Worm (Caenorhabditis elegans) whole organism, L2 larva: Measurements from ENCODE around the gene actl-1.

Source experiments
- C34F6.9 ChIP-seq: fragments of 150-350 bp; optimal IDR thresholded peaks from 2 replicates; lab custom pipeline; 2014; ENCODE audit warnings: missing biosample characterization, missing genetic modification characterization
- F13H6.1 ChIP-seq: sonication (generic microtip); optimal IDR thresholded peaks from 2 replicates; lab custom pipeline; 2016; ENCODE audit warnings: missing genetic modification characterization, missing compliant biosample characterization
- ZK546.5 ChIP-seq: sonication (generic microtip); optimal IDR thresholded peaks from 2 replicates; lab custom pipeline; 2017; ENCODE audit warnings: missing biosample characterization, missing genetic modification characterization
- aly-2 ChIP-seq: fragments of 150-350 bp; optimal IDR thresholded peaks from 2 replicates; lab custom pipeline; 2014; ENCODE audit warnings: missing biosample characterization, missing genetic modification characterization
- ama-1 ChIP-seq: fragments of 150-350 bp; optimal IDR thresholded peaks from 2 replicates; lab custom pipeline; 2018; ENCODE audit warnings: inconsistent platforms
- blmp-1 ChIP-seq: sonication (generic microtip); optimal IDR thresholded peaks from 2 replicates; lab custom pipeline; 2017; ENCODE audit warnings: missing genetic modification characterization, mild to moderate bottlenecking, missing compliant biosample characterization, antibody characterized with exemption, moderate library complexity; ENCODE audit not compliant: insufficient read depth
- ceh-82 ChIP-seq: fragments of 150-350 bp; optimal IDR thresholded peaks from 2 replicates; lab custom pipeline; 2014; ENCODE audit warnings: missing biosample characterization, missing genetic modification characterization
- dmd-4 ChIP-seq: sonication (generic microtip); optimal IDR thresholded peaks from 2 replicates; lab custom pipeline; 2017; ENCODE audit warnings: missing biosample characterization, missing genetic modification characterization
- egl-27 ChIP-seq: sonication (generic microtip); optimal IDR thresholded peaks from 3 replicates; lab custom pipeline; 2017; ENCODE audit warnings: missing biosample characterization, missing genetic modification reagents, missing genetic modification characterization
- elt-1 ChIP-seq: fragments of 150-350 bp; optimal IDR thresholded peaks from 2 replicates; lab custom pipeline; 2014; ENCODE audit warnings: missing biosample characterization, missing genetic modification characterization
- fos-1 ChIP-seq: fragments of 150-350 bp; optimal IDR thresholded peaks from 2 replicates; lab custom pipeline; 2014; ENCODE audit warnings: missing biosample characterization, missing genetic modification characterization
- gmeb-1 ChIP-seq: fragments of 150-350 bp; optimal IDR thresholded peaks from 2 replicates; lab custom pipeline; 2014; ENCODE audit warnings: missing biosample characterization, missing genetic modification characterization
- lin-11 ChIP-seq: fragments of 150-350 bp; sonication (generic microtip); optimal IDR thresholded peaks from 2 replicates; lab custom pipeline; 2014; ENCODE audit warnings: missing biosample characterization, missing genetic modification characterization, inconsistent platforms, mixed read lengths
- lin-13 ChIP-seq: fragments of 150-350 bp; optimal IDR thresholded peaks from 2 replicates; lab custom pipeline; 2014; ENCODE audit warnings: missing biosample characterization, missing genetic modification reagents, missing genetic modification characterization
- lin-39 ChIP-seq: fragments of 150-350 bp; optimal IDR thresholded peaks from 2 replicates; lab custom pipeline; 2014; ENCODE audit warnings: missing biosample characterization, missing genetic modification reagents, missing genetic modification characterization
- lsy-2 ChIP-seq, 2 experiments: fragments of 150-350 bp in 1 of 2; sonication (generic microtip) in 1 of 2; optimal IDR thresholded peaks; 2 replicates each; lab custom pipeline; 2014 to 2017; ENCODE audit warnings: missing biosample characterization in 2 of 2, missing genetic modification characterization in 2 of 2
- mbf-1 ChIP-seq: sonication (generic microtip); optimal IDR thresholded peaks from 2 replicates; lab custom pipeline; 2017; ENCODE audit warnings: missing biosample characterization, missing genetic modification characterization
- mdl-1 ChIP-seq, 2 experiments: fragments of 150-350 bp in 1 of 2; sonication (generic microtip) in 1 of 2; optimal IDR thresholded peaks; 2 replicates each; lab custom pipeline; 2017; ENCODE audit warnings: missing biosample characterization in 2 of 2, missing genetic modification characterization in 2 of 2
- nhr-10 ChIP-seq: sonication (generic microtip); optimal IDR thresholded peaks from 2 replicates; lab custom pipeline; 2017; ENCODE audit warnings: missing biosample characterization, missing genetic modification characterization
- nhr-12 ChIP-seq: fragments of 150-350 bp; optimal IDR thresholded peaks from 2 replicates; lab custom pipeline; 2014; ENCODE audit warnings: missing biosample characterization, missing genetic modification characterization
- nhr-129 ChIP-seq: fragments of 150-350 bp; optimal IDR thresholded peaks from 2 replicates; lab custom pipeline; 2014; ENCODE audit warnings: missing biosample characterization, missing genetic modification characterization
- nhr-21 ChIP-seq: fragments of 150-350 bp; optimal IDR thresholded peaks from 2 replicates; lab custom pipeline; 2014; ENCODE audit warnings: missing biosample characterization, missing genetic modification characterization
- nhr-237 ChIP-seq: fragments of 150-350 bp; optimal IDR thresholded peaks from 2 replicates; lab custom pipeline; 2014; ENCODE audit warnings: missing biosample characterization, missing genetic modification characterization
- nhr-25 ChIP-seq: fragments of 150-350 bp; sonication (generic microtip); optimal IDR thresholded peaks from 3 replicates; lab custom pipeline; 2014; ENCODE audit warnings: missing biosample characterization, missing genetic modification characterization
- nhr-6 ChIP-seq: fragments of 150-350 bp; optimal IDR thresholded peaks from 2 replicates; lab custom pipeline; 2014; ENCODE audit warnings: missing biosample characterization, missing genetic modification characterization
- nhr-77 ChIP-seq: fragments of 150-350 bp; optimal IDR thresholded peaks from 2 replicates; lab custom pipeline; 2014; ENCODE audit warnings: missing biosample characterization, missing genetic modification characterization
- peb-1 ChIP-seq: fragments of 150-350 bp; optimal IDR thresholded peaks from 2 replicates; lab custom pipeline; 2014; ENCODE audit warnings: missing biosample characterization, missing genetic modification characterization
- skn-1 ChIP-seq: sonication (generic microtip); optimal IDR thresholded peaks from 2 replicates; lab custom pipeline; 2017; ENCODE audit warnings: missing biosample characterization, missing genetic modification characterization
- sma-3 ChIP-seq: sonication (generic microtip); optimal IDR thresholded peaks from 2 replicates; lab custom pipeline; 2016; ENCODE audit warnings: missing genetic modification reagents, missing genetic modification characterization, missing compliant biosample characterization
- sma-9 ChIP-seq, 2 experiments: fragments of 150-350 bp in 1 of 2; sonication (generic microtip) in 1 of 2; optimal IDR thresholded peaks; 2 replicates each; lab custom pipeline; 2014 to 2016; ENCODE audit warnings: missing genetic modification characterization in 2 of 2, mild to moderate bottlenecking in 1 of 2, missing biosample characterization in 1 of 2, missing compliant biosample characterization in 1 of 2, missing genetic modification reagents in 1 of 2, moderate library complexity in 1 of 2
- unc-55 ChIP-seq: fragments of 150-350 bp; sonication (generic microtip); optimal IDR thresholded peaks from 3 replicates; lab custom pipeline; 2014; ENCODE audit warnings: missing biosample characterization, missing genetic modification reagents, missing genetic modification characterization
- unc-62 ChIP-seq: fragments of 150-350 bp; optimal IDR thresholded peaks from 2 replicates; lab custom pipeline; 2014; ENCODE audit warnings: missing biosample characterization, missing genetic modification reagents, missing genetic modification characterization
- zag-1 ChIP-seq: fragments of 150-350 bp; optimal IDR thresholded peaks from 2 replicates; lab custom pipeline; 2014; ENCODE audit warnings: missing biosample characterization, missing genetic modification characterization
- ztf-1 ChIP-seq: fragments of 200-800 bp; sonication (Bioruptor generic); conservative IDR thresholded peaks from 2 replicates; pipeline ENCODE4 v1.3.6; 2022; ENCODE audit warnings: missing genetic modification characterization, missing compliant biosample characterization
- ztf-11 ChIP-seq: sonication (generic microtip); optimal IDR thresholded peaks from 2 replicates; lab custom pipeline; 2017; ENCODE audit warnings: missing biosample characterization, missing genetic modification characterization
- ztf-4 ChIP-seq: fragments of 150-350 bp; optimal IDR thresholded peaks from 2 replicates; lab custom pipeline; 2014; ENCODE audit warnings: missing biosample characterization, missing genetic modification characterization

The actl-1 gene

ce11 chrX:6505662-6506061 lies 6.0 kb upstream of the actl-1 start, which contains the start of gene glr-8:
TSS of gene glr-8 (plus strand) at chrX:6505980.
- TF ChIP-seq mdl-1 (tag; optimal IDR thresholded peaks at IDR 0.05; lab: Kevin White, UChicago) (no peak), nhr-237 (tag; lab: Kevin White, UChicago) (no peak), ceh-82 (tag; lab: Kevin White, UChicago) (no peak), skn-1 (no peak), egl-27 (no peak), ztf-4 (no peak), nhr-10 (tag; lab: Kevin White, UChicago) (no peak), ztf-11 (tag; lab: Kevin White, UChicago) (no peak), nhr-21 (tag; lab: Kevin White, UChicago) (no peak)
- TF ChIP-seq, all 48 proteins: peak for 0

ce11 chrX:6505008-6505407 lies 5.4 kb upstream of the actl-1 start, which contains the start of gene cdf-1:
TSS of gene cdf-1 (minus strand) at chrX:6505143.
- TF ChIP-seq nhr-129 (tag; lab: Kevin White, UChicago) (peak; percentile 51), lin-11 (tag; lab: Kevin White, UChicago) (no peak), peb-1 (tag; lab: Kevin White, UChicago) (no peak), ztf-4 (no peak), lsy-2 (tag; optimal IDR thresholded peaks at IDR 0.05; lab: Kevin White, UChicago) (peak in 1 of 2 experiments; percentile 33), nhr-237 (tag; lab: Kevin White, UChicago) (no peak), lin-13 (GFP tag; lab: Kevin White, UChicago) (peak; percentile 27), nhr-12 (no peak), ama-1 (no peak), skn-1 (no peak), nhr-6 (tag; lab: Kevin White, UChicago) (peak; percentile 5), aly-2 (tag; lab: Kevin White, UChicago) (no peak), unc-62 (no peak), sma-3 (GFP tag; lab: Kevin White, UChicago) (no peak), dmd-4 (tag; lab: Kevin White, UChicago) (no peak), unc-55 (GFP tag; lab: Kevin White, UChicago) (peak; percentile 41)

- peak; percentile 20 for TF ChIP-seq fos-1 (tag; lab: Kevin White, UChicago)
- no peak for TF ChIP-seq ztf-11 (tag; lab: Kevin White, UChicago)
- TF ChIP-seq, all 48 proteins: peak for 1
Measured at ce11 chrX:6503148-6503547, 3.5 kb upstream of the actl-1 start.

ce11 chrX:6484780-6485179 lies 14.9 kb downstream of the actl-1 start, which contains the start of gene gar-1:
TSS of gene gar-1 (minus strand) at chrX:6484880.
- TF ChIP-seq sma-9 (GFP tag; optimal IDR thresholded peaks at IDR 0.05; lab: Kevin White, UChicago) (no peak), sma-9 (tag; optimal IDR thresholded peaks at IDR 0.05; lab: Kevin White, UChicago) (no peak)
- TF ChIP-seq, all 48 proteins: peak for 0

- TF ChIP-seq fos-1 (tag; lab: Kevin White, UChicago) (peak; percentile 17), F13H6.1 (no peak)
Measured at ce11 chrX:6476540-6476939, 23.1 kb downstream of the actl-1 start, which contains the start of gene C15B12.1. TSS of gene C15B12.1 (plus strand) at chrX:6476810.

- TF ChIP-seq ztf-1 (GFP tag; lab: Robert Waterston, UW) (no peak), ztf-11 (tag; lab: Kevin White, UChicago) (no peak), nhr-77 (no peak), peb-1 (tag; lab: Kevin White, UChicago) (no peak), ceh-82 (tag; lab: Kevin White, UChicago) (no peak)
- TF ChIP-seq, all 48 proteins: peak for 0
Measured at ce11 chrX:6473698-6474314, 25.8 kb downstream of the actl-1 start, which contains the start of the genes C15B12.4 and C15B12.8. TSS of gene C15B12.4 (minus strand) at chrX:6473748. TSS of gene C15B12.8 (plus strand) at chrX:6474264.

ce11 chrX:6468499-6468898 lies 31.1 kb downstream of the actl-1 start, which contains the start of gene C15B12.9:
TSS of gene C15B12.9 (plus strand) at chrX:6468799.
- no peak for TF ChIP-seq blmp-1
- no peak for TF ChIP-seq mbf-1 (tag; lab: Kevin White, UChicago)
- TF ChIP-seq fos-1 (tag; lab: Kevin White, UChicago): no peak
- TF ChIP-seq gmeb-1 (tag; lab: Kevin White, UChicago): no peak
- TF ChIP-seq unc-62: no peak
- TF ChIP-seq zag-1: no peak
- TF ChIP-seq lin-39 (tag; lab: Kevin White, UChicago): no peak
- no peak for TF ChIP-seq lin-13 (GFP tag; lab: Kevin White, UChicago)
- TF ChIP-seq dmd-4 (tag; lab: Kevin White, UChicago): no peak
- TF ChIP-seq nhr-21 (tag; lab: Kevin White, UChicago): no peak
- TF ChIP-seq elt-1 (tag; lab: Kevin White, UChicago): no peak
- no peak for TF ChIP-seq nhr-25 (tag; lab: Kevin White, UChicago)
- no peak for TF ChIP-seq C34F6.9 (tag; lab: Kevin White, UChicago)
- TF ChIP-seq nhr-129 (tag; lab: Kevin White, UChicago): no peak
- no peak for TF ChIP-seq unc-55 (GFP tag; lab: Kevin White, UChicago)
- no peak for TF ChIP-seq ZK546.5 (tag; lab: Kevin White, UChicago)
- TF ChIP-seq F13H6.1: no peak
- TF ChIP-seq sma-3 (GFP tag; lab: Kevin White, UChicago): no peak
